Worm (Caenorhabditis elegans): ENCODE measurements around the gene hrpu-2.

DNA sequence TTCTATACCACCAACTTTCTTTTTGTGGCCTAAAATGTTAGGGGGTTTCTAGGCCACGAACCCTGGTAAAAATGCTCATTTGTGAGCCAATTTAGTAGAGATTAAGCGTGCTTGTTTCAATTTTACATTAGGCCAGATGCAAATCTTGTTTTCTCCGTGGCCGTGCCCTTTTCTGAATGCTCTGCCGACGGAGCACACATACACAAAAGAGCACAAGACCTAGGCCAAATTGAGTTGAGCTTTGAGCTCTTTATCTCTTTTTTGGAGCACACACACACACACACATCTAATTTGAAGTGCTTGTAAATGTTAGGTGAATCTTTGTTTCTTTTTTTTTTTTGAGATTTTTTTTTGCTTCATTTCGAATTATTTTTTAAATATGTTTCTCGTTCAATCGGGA lies 4.8 kb upstream of the hrpu-2 start:
- TF ChIP-seq nhr-76 (tag; optimal IDR thresholded peaks at IDR 0.05) (no peak), snpc-4 (tag; optimal IDR thresholded peaks at IDR 0.05) (no peak), R02D3.7 (tag; optimal IDR thresholded peaks at IDR 0.05) (no peak), nhr-28 (tag; optimal IDR thresholded peaks at IDR 0.05) (no peak), nhr-12 (tag; optimal IDR thresholded peaks at IDR 0.05) (no peak), daf-12 (tag; optimal IDR thresholded peaks at IDR 0.05) (no peak), jun-1 (tag; optimal IDR thresholded peaks at IDR 0.05) (no peak), elt-3 (tag; optimal IDR thresholded peaks at IDR 0.05) (no peak), egl-27 (tag; optimal IDR thresholded peaks at IDR 0.05) (no peak), nhr-67 (tag; optimal IDR thresholded peaks at IDR 0.05) (no peak), nhr-23 (tag; optimal IDR thresholded peaks at IDR 0.05) (no peak), sea-2 (GFP tag; optimal IDR thresholded peaks at IDR 0.05) (no peak), pha-4 (tag; optimal IDR thresholded peaks at IDR 0.05) (no peak), pqm-1 (tag; optimal IDR thresholded peaks at IDR 0.05) (no peak)
